Fruit fly (Drosophila melanogaster) whole organism, pupa: ENCODE measurements around the gene beta-PheRS.
A peak's percentile ranks its signal among the peaks of the same experiment; 100 is the strongest.

ENCODE experiments used
- CG10348 ChIP-seq: fragments of 200-800 bp; sonication (Bioruptor generic); IDR thresholded peaks from 2 replicates; pipeline ENCODE4 v1.3.6; 2022; ENCODE audit warnings: missing biosample characterization, missing genetic modification characterization
- CG12605 ChIP-seq: fragments of 200-800 bp; sonication (Bioruptor generic); IDR thresholded peaks from 2 replicates; pipeline ENCODE4 v1.3.6; 2022; ENCODE audit warnings: missing biosample characterization, missing genetic modification characterization
- CG13204 ChIP-seq: fragments of 200-800 bp; sonication (Bioruptor generic); optimal IDR thresholded peaks from 2 replicates; lab custom pipeline; 2018; ENCODE audit warnings: missing biosample characterization, mild to moderate bottlenecking, missing genetic modification characterization, moderate library complexity
- CG14655 ChIP-seq: fragments of 200-800 bp; sonication (Bioruptor generic); optimal IDR thresholded peaks from 3 replicates; lab custom pipeline; 2017; ENCODE audit warnings: mild to moderate bottlenecking, missing biosample characterization, missing genetic modification reagents, missing genetic modification characterization
- CG15710 ChIP-seq: fragments of 200-800 bp; sonication (Bioruptor generic); optimal IDR thresholded peaks from 2 replicates; lab custom pipeline; 2018; ENCODE audit warnings: missing biosample characterization, mild to moderate bottlenecking, missing genetic modification characterization, moderate library complexity
- CG17806 ChIP-seq: fragments of 200-800 bp; sonication (Bioruptor generic); optimal IDR thresholded peaks from 2 replicates; lab custom pipeline; 2018; ENCODE audit warnings: missing biosample characterization, mild to moderate bottlenecking, missing genetic modification characterization, moderate library complexity
- CG32121 ChIP-seq: fragments of 200-800 bp; sonication (Bioruptor generic); IDR thresholded peaks from 2 replicates; pipeline ENCODE4 v1.3.6; 2022; ENCODE audit warnings: missing biosample characterization, missing genetic modification characterization
- CG34367 ChIP-seq: fragments of 200-800 bp; sonication (Bioruptor generic); optimal IDR thresholded peaks from 2 replicates; lab custom pipeline; 2018; ENCODE audit warnings: missing biosample characterization, mild to moderate bottlenecking, missing genetic modification characterization
- CG4496 ChIP-seq: fragments of 200-800 bp; sonication (Bioruptor generic); IDR thresholded peaks from 3 replicates; pipeline ENCODE4 v1.3.6; 2022; ENCODE audit warnings: missing biosample characterization, missing genetic modification characterization
- CG8159 ChIP-seq: fragments of 200-800 bp; sonication (Bioruptor generic); optimal IDR thresholded peaks from 3 replicates; lab custom pipeline; 2018; ENCODE audit warnings: missing biosample characterization, mild to moderate bottlenecking, missing genetic modification characterization, moderate library complexity
- CG8301 ChIP-seq: fragments of 200-800 bp; sonication (Bioruptor generic); optimal IDR thresholded peaks from 2 replicates; lab custom pipeline; 2018; ENCODE audit warnings: missing biosample characterization, mild to moderate bottlenecking, missing genetic modification characterization
- CG9948 ChIP-seq: fragments of 200-800 bp; sonication (Bioruptor generic); optimal IDR thresholded peaks from 2 replicates; lab custom pipeline; 2018; ENCODE audit warnings: missing biosample characterization, mild to moderate bottlenecking, missing genetic modification characterization, moderate library complexity
- D1 ChIP-seq: fragments of 200-800 bp; sonication (Bioruptor generic); optimal IDR thresholded peaks from 2 replicates; lab custom pipeline; 2018; ENCODE audit warnings: missing biosample characterization, mild to moderate bottlenecking, missing genetic modification characterization, moderate library complexity
- EcR ChIP-seq: fragments of 200-800 bp; sonication (Bioruptor generic); optimal IDR thresholded peaks from 3 replicates; lab custom pipeline; 2019; ENCODE audit warnings: missing biosample characterization, missing genetic modification characterization, mild to moderate bottlenecking, moderate library complexity, missing genetic modification reagents
- Ets98B ChIP-seq: fragments of 200-800 bp; sonication (Bioruptor generic); IDR thresholded peaks from 2 replicates; pipeline ENCODE4 v1.3.6; 2022; ENCODE audit warnings: missing biosample characterization, missing genetic modification characterization
- Pif1A ChIP-seq: fragments of 200-800 bp; sonication (Bioruptor generic); optimal IDR thresholded peaks from 3 replicates; lab custom pipeline; 2016; ENCODE audit warnings: missing biosample characterization, missing genetic modification characterization
- Pif1B ChIP-seq: fragments of 200-800 bp; sonication (Bioruptor generic); optimal IDR thresholded peaks from 3 replicates; lab custom pipeline; 2016; ENCODE audit warnings: missing biosample characterization, missing genetic modification characterization
- Snoo ChIP-seq: fragments of 200-800 bp; sonication (Bioruptor generic); optimal IDR thresholded peaks from 3 replicates; lab custom pipeline; 2017; ENCODE audit warnings: missing biosample characterization, mild to moderate bottlenecking, missing genetic modification characterization, inconsistent platforms
- fd96Ca ChIP-seq: fragments of 200-800 bp; sonication (Bioruptor generic); IDR thresholded peaks from 3 replicates; pipeline ENCODE4 v1.3.6; 2022; ENCODE audit warnings: missing biosample characterization, missing genetic modification characterization
- gl ChIP-seq: fragments of 200-800 bp; sonication (Bioruptor generic); optimal IDR thresholded peaks from 2 replicates; lab custom pipeline; 2018; ENCODE audit warnings: missing biosample characterization, mild to moderate bottlenecking, missing genetic modification characterization
- rn ChIP-seq: fragments of 200-800 bp; sonication (Bioruptor generic); IDR thresholded peaks from 2 replicates; pipeline ENCODE4 v1.3.6; 2022; ENCODE audit warnings: missing biosample characterization, missing genetic modification characterization

Gene beta-PheRS

dm6 chr3R:24262923-24263322 lies 10.4 kb upstream of the beta-PheRS start:
- TF ChIP-seq CG14655 (GFP tag; lab: Kevin White, UChicago) (no peak), Pif1B (GFP tag; lab: Kevin White, UChicago) (no peak), CG34367 (tag; lab: Kevin White, UChicago) (no peak), CG4496 (GFP tag; lab: Robert Waterston, UW) (no peak), rn (GFP tag; lab: Robert Waterston, UW) (no peak), Snoo (tag; lab: Kevin White, UChicago) (no peak), Ets98B (no peak), CG13204 (GFP tag; lab: Kevin White, UChicago) (no peak), CG10348 (GFP tag; lab: Robert Waterston, UW) (no peak), CG17806 (tag; lab: Kevin White, UChicago) (no peak), gl (no peak), CG8301 (no peak)

- TF ChIP-seq CG17806 (tag; lab: Kevin White, UChicago), result peak; percentile 73
- no peak for TF ChIP-seq CG12605 (GFP tag; lab: Robert Waterston, UW)
- TF ChIP-seq CG4496 (GFP tag; lab: Robert Waterston, UW), result peak; percentile 18; the same call in 2 of the 3 replicates
- TF ChIP-seq Ets98B, result peak; percentile 19; the same call in 1 of the 2 replicates
- peak; percentile 75 for TF ChIP-seq CG9948 (tag; lab: Kevin White, UChicago)
- peak; percentile 45 for TF ChIP-seq CG13204 (GFP tag; lab: Kevin White, UChicago)
- peak; percentile 87 for TF ChIP-seq CG14655 (GFP tag; lab: Kevin White, UChicago)
- peak; percentile 76 for TF ChIP-seq Pif1B (GFP tag; lab: Kevin White, UChicago)
- TF ChIP-seq gl, result peak; percentile 9
- TF ChIP-seq Pif1A, result peak; percentile 69
- TF ChIP-seq D1, result peak; percentile 44
- peak; percentile 54 for TF ChIP-seq CG15710 (tag; lab: Kevin White, UChicago)
- TF ChIP-seq CG32121 (GFP tag; lab: Robert Waterston, UW), result no peak
- no peak for TF ChIP-seq Snoo (tag; lab: Kevin White, UChicago)
- peak; percentile 79 for TF ChIP-seq CG8301
- no peak for TF ChIP-seq rn (GFP tag; lab: Robert Waterston, UW)
- no peak for TF ChIP-seq CG10348 (GFP tag; lab: Robert Waterston, UW)
- peak; percentile 45 for TF ChIP-seq CG34367 (tag; lab: Kevin White, UChicago)
- TF ChIP-seq CG8159 (tag; lab: Kevin White, UChicago), result peak; percentile 59
- 0 out of 3 replicates have a peak, but pooled peaks have one; percentile 32 for TF ChIP-seq fd96Ca (GFP tag; lab: Robert Waterston, UW)
- TF ChIP-seq EcR (GFP tag; lab: Kevin White, UChicago), result peak; percentile 7
Measured at dm6 chr3R:24261380-24262021, 9.0 kb upstream of the beta-PheRS start.

dm6 chr3R:24260411-24260810 lies 7.9 kb upstream of the beta-PheRS start:
- no peak for TF ChIP-seq D1
- no peak for TF ChIP-seq CG12605 (GFP tag; lab: Robert Waterston, UW)
- no peak for TF ChIP-seq fd96Ca (GFP tag; lab: Robert Waterston, UW)
- no peak for TF ChIP-seq CG13204 (GFP tag; lab: Kevin White, UChicago)
- no peak for TF ChIP-seq CG8159 (tag; lab: Kevin White, UChicago)
- no peak for TF ChIP-seq CG15710 (tag; lab: Kevin White, UChicago)
- TF ChIP-seq Pif1B (GFP tag; lab: Kevin White, UChicago), result no peak
- TF ChIP-seq EcR (GFP tag; lab: Kevin White, UChicago), result no peak
- TF ChIP-seq CG4496 (GFP tag; lab: Robert Waterston, UW), result no peak
- no peak for TF ChIP-seq CG8301
- no peak for TF ChIP-seq CG17806 (tag; lab: Kevin White, UChicago)
- no peak for TF ChIP-seq CG9948 (tag; lab: Kevin White, UChicago)
- no peak for TF ChIP-seq gl
- TF ChIP-seq CG10348 (GFP tag; lab: Robert Waterston, UW), result no peak
- no peak for TF ChIP-seq Snoo (tag; lab: Kevin White, UChicago)
- no peak for TF ChIP-seq Ets98B
- no peak for TF ChIP-seq CG32121 (GFP tag; lab: Robert Waterston, UW)

dm6 chr3R:24260041-24260379 lies 7.5 kb upstream of the beta-PheRS start:
- TF ChIP-seq CG8301 (no peak), EcR (GFP tag; lab: Kevin White, UChicago) (no peak), rn (GFP tag; lab: Robert Waterston, UW) (no peak), CG14655 (GFP tag; lab: Kevin White, UChicago) (no peak), CG13204 (GFP tag; lab: Kevin White, UChicago) (no peak), CG10348 (GFP tag; lab: Robert Waterston, UW) (no peak), Pif1A (no peak), CG32121 (GFP tag; lab: Robert Waterston, UW) (no peak), Pif1B (GFP tag; lab: Kevin White, UChicago) (no peak)

dm6 chr3R:24259278-24260040 lies 7.0 kb upstream of the beta-PheRS start:
- peak; percentile 92 for TF ChIP-seq CG13204 (GFP tag; lab: Kevin White, UChicago)
- TF ChIP-seq CG14655 (GFP tag; lab: Kevin White, UChicago), result no peak
- peak; percentile 97 for TF ChIP-seq CG8159 (tag; lab: Kevin White, UChicago)
- peak; percentile 93 for TF ChIP-seq Snoo (tag; lab: Kevin White, UChicago)
- peak; percentile 80 for TF ChIP-seq CG32121 (GFP tag; lab: Robert Waterston, UW)
- peak; percentile 88 for TF ChIP-seq Ets98B
- peak; percentile 88 for TF ChIP-seq CG12605 (GFP tag; lab: Robert Waterston, UW)
- TF ChIP-seq CG9948 (tag; lab: Kevin White, UChicago), result peak; percentile 96
- peak; percentile 89 for TF ChIP-seq CG8301
- peak; percentile 94 for TF ChIP-seq fd96Ca (GFP tag; lab: Robert Waterston, UW)
- TF ChIP-seq rn (GFP tag; lab: Robert Waterston, UW), result peak; percentile 63; the same call in 1 of the 2 replicates
- peak; percentile 97 for TF ChIP-seq CG34367 (tag; lab: Kevin White, UChicago)
- TF ChIP-seq EcR (GFP tag; lab: Kevin White, UChicago), result peak; percentile 75
- TF ChIP-seq gl, result peak; percentile 96
- TF ChIP-seq CG10348 (GFP tag; lab: Robert Waterston, UW), result peak; percentile 71
- TF ChIP-seq CG4496 (GFP tag; lab: Robert Waterston, UW), result peak; percentile 96
- peak; percentile 98 for TF ChIP-seq CG15710 (tag; lab: Kevin White, UChicago)
- peak; percentile 93 for TF ChIP-seq Pif1B (GFP tag; lab: Kevin White, UChicago)
- TF ChIP-seq D1, result no peak
- TF ChIP-seq Pif1A, result peak; percentile 95
- TF ChIP-seq CG17806 (tag; lab: Kevin White, UChicago), result peak; percentile 96
- TF ChIP-seq, all 21 proteins: peak for 19
